Worm (Caenorhabditis elegans): ENCODE data around the gene F38B6.6.
A peak's percentile ranks its signal among the peaks of the same experiment; 100 is the strongest.

F38B6.6 gene

DNA sequence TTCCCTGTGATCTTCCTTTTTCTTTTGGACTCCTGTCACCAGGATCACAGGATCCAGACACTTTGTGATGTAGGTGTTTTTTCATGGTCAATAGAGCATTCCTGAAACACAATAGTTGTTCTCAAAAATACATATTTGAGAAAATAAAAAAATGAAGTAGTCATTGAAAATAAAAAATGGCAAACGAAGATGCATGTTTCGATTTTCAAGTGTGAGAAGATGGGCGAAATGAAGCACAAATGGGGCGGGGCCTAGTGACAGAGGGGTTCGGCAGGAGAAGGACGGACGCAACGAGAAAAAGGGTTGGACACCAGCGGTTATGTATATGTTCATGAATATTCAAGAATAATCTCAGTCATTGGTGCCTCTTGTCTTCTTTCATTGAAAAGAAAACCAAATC lies at the start of gene F38B6.6:
F38B6.6 (minus strand) TSS at position 101 of the 400 bp plus-strand sequence.
- no peak for TF ChIP-seq ceh-16 (tag; optimal IDR thresholded peaks at IDR 0.05)
- TF ChIP-seq mbf-1 (tag; optimal IDR thresholded peaks at IDR 0.05), result no peak
- peak; percentile 10 for TF ChIP-seq mab-5 (tag; optimal IDR thresholded peaks at IDR 0.05)
- peak; percentile 27 for TF ChIP-seq unc-55 (GFP tag; optimal IDR thresholded peaks at IDR 0.05)
- TF ChIP-seq dmd-4 (tag; optimal IDR thresholded peaks at IDR 0.05), result no peak
- TF ChIP-seq snpc-4 (tag; optimal IDR thresholded peaks at IDR 0.05), result no peak
- TF ChIP-seq nhr-11 (tag; optimal IDR thresholded peaks at IDR 0.05), result no peak

DNA sequence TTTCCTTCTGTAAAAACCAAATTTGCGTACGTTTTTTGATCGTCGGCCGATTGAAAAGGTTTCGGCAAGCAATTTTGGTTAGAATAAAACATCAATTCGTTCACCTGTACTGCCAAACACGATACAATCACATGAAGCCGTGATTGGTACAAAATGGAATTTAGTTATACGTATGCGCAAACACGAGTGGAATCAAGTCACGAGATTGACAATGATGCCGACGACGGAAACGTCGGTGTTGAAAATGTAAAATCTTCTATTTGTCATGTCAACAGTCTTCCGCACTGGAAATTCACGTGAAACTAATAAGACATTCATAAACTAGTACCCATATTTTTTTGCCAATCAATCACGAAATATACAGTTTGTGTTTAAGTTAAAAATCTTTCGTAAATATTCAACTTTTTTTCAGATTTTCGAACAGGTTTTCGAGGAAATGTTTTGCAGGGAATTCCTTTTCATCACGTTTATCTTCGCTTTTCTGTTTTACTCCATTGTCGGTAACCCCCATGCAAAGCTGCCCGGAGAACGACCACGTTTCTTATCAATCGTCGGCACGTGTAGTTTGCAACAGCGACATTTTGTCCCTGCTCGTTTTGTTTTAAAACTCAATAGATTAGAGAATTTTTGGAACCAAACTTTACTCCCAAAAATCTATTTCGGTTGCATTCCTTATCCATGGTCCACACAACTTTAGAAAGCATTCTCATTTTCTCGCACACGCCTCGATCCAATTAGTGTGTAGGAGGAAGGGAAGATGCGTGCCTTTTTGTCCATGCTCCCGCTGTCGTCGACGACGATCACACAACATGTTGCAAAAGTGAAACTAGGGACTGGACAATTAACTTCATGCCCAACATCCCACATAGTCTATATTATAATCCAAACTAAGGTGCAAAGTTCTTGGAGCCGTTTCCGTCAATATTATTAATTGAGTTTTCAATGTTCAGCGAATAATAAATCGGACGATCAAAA lies 49.4 kb upstream of the F38B6.6 start:
- no peak for TF ChIP-seq ztf-1 (GFP tag; conservative IDR thresholded peaks at IDR 0.05)
- TF ChIP-seq lin-39 (tag; optimal IDR thresholded peaks at IDR 0.05), result no peak
- TF ChIP-seq dmd-4 (tag; optimal IDR thresholded peaks at IDR 0.05), result no peak
- TF ChIP-seq peb-1 (tag; optimal IDR thresholded peaks at IDR 0.05), result no peak
- no peak for TF ChIP-seq aly-2 (tag; optimal IDR thresholded peaks at IDR 0.05)
- peak; percentile 7 for TF ChIP-seq F13H6.1 (tag; optimal IDR thresholded peaks at IDR 0.05)
- no peak for TF ChIP-seq lin-13 (GFP tag; optimal IDR thresholded peaks at IDR 0.05)
- peak; percentile 51 for TF ChIP-seq crh-2 (tag; optimal IDR thresholded peaks at IDR 0.05)
- peak; percentile 74 for TF ChIP-seq sma-3 (GFP tag; optimal IDR thresholded peaks at IDR 0.05)
- no peak for TF ChIP-seq Y55F3AM.14 (GFP tag; optimal IDR thresholded peaks at IDR 0.05)
- no peak for TF ChIP-seq elt-1 (tag; optimal IDR thresholded peaks at IDR 0.05)
- no peak for TF ChIP-seq nhr-23 (tag; optimal IDR thresholded peaks at IDR 0.05)
- no peak for TF ChIP-seq nhr-237 (tag; optimal IDR thresholded peaks at IDR 0.05)
- TF ChIP-seq skn-1 (tag; optimal IDR thresholded peaks at IDR 0.05), result no peak
- no peak for TF ChIP-seq fos-1 (tag; optimal IDR thresholded peaks at IDR 0.05)
- TF ChIP-seq unc-55 (GFP tag; optimal IDR thresholded peaks at IDR 0.05), result no peak
- no peak for TF ChIP-seq ZK546.5 (tag; optimal IDR thresholded peaks at IDR 0.05)
- TF ChIP-seq C34F6.9 (tag; optimal IDR thresholded peaks at IDR 0.05), result peak; percentile 37
- no peak for TF ChIP-seq alr-1 (tag; optimal IDR thresholded peaks at IDR 0.05)
- peak; percentile 83 for TF ChIP-seq sma-9 (GFP tag; optimal IDR thresholded peaks at IDR 0.05)
- TF ChIP-seq sma-9 (tag; optimal IDR thresholded peaks at IDR 0.05), result no peak
- peak; percentile 7 for TF ChIP-seq ama-1 (optimal IDR thresholded peaks at IDR 0.05)
- TF ChIP-seq nhr-129 (tag; optimal IDR thresholded peaks at IDR 0.05), result peak; percentile 65
- TF ChIP-seq blmp-1 (tag; optimal IDR thresholded peaks at IDR 0.05; ENCODE audit: insufficient read depth), result peak; percentile 39
- TF ChIP-seq nhr-12 (tag; optimal IDR thresholded peaks at IDR 0.05), result no peak
- no peak for TF ChIP-seq sem-4 (tag; optimal IDR thresholded peaks at IDR 0.05)
- TF ChIP-seq nhr-11 (tag; optimal IDR thresholded peaks at IDR 0.05), result no peak
- no peak for TF ChIP-seq unc-39 (tag; optimal IDR thresholded peaks at IDR 0.05)
- peak; percentile 43 for TF ChIP-seq ztf-4 (tag; optimal IDR thresholded peaks at IDR 0.05)
- TF ChIP-seq snpc-4 (tag; optimal IDR thresholded peaks at IDR 0.05), result no peak
- no peak for TF ChIP-seq ceh-16 (tag; optimal IDR thresholded peaks at IDR 0.05)
- no peak for TF ChIP-seq nhr-77 (tag; optimal IDR thresholded peaks at IDR 0.05)
- TF ChIP-seq R02D3.7 (tag; optimal IDR thresholded peaks at IDR 0.05), result no peak
- no peak for TF ChIP-seq nhr-10 (tag; optimal IDR thresholded peaks at IDR 0.05)
- TF ChIP-seq ceh-82 (tag; optimal IDR thresholded peaks at IDR 0.05), result no peak
- TF ChIP-seq nhr-6 (tag; optimal IDR thresholded peaks at IDR 0.05), result no peak
- no peak for TF ChIP-seq lin-11 (tag; optimal IDR thresholded peaks at IDR 0.05)
- TF ChIP-seq unc-62 (GFP tag; optimal IDR thresholded peaks at IDR 0.05), result no peak
- no peak for TF ChIP-seq mbf-1 (tag; optimal IDR thresholded peaks at IDR 0.05)
- peak; percentile 74 to 97 for TF ChIP-seq mdl-1 (tag; optimal IDR thresholded peaks at IDR 0.05)
- TF ChIP-seq nhr-25 (tag; optimal IDR thresholded peaks at IDR 0.05), result peak; percentile 97
- peak; percentile 28 for TF ChIP-seq gmeb-1 (tag; optimal IDR thresholded peaks at IDR 0.05)
- peak; percentile 15 for TF ChIP-seq nhr-21 (tag; optimal IDR thresholded peaks at IDR 0.05)
- no peak for TF ChIP-seq ztf-11 (tag; optimal IDR thresholded peaks at IDR 0.05)
- no peak for TF ChIP-seq elt-3 (tag; optimal IDR thresholded peaks at IDR 0.05)
- TF ChIP-seq egl-27 (tag; optimal IDR thresholded peaks at IDR 0.05), result no peak
- peak; percentile 38 for TF ChIP-seq zag-1 (tag; optimal IDR thresholded peaks at IDR 0.05)
- no peak for TF ChIP-seq mab-5 (tag; optimal IDR thresholded peaks at IDR 0.05)
- peak in 1 of 2 experiments; percentile 30 for TF ChIP-seq lsy-2 (tag; optimal IDR thresholded peaks at IDR 0.05)
